Worm (Caenorhabditis elegans) whole organism, L1 larva: ENCODE data around the gene M7.8.

Experiments used
- blmp-1 ChIP-seq: fragments of 150-350 bp; optimal IDR thresholded peaks from 2 replicates; lab custom pipeline; 2014; ENCODE audit warnings: missing biosample characterization, missing genetic modification characterization
- ceh-82 ChIP-seq, 3 experiments: fragments of 150-350 bp in 1 of 3; sonication (generic microtip) in 2 of 3; optimal IDR thresholded peaks; 2 replicates each; lab custom pipeline; 2014 to 2017; ENCODE audit warnings: missing biosample characterization in 3 of 3, missing genetic modification characterization in 3 of 3
- fkh-10 ChIP-seq: sonication (generic microtip); optimal IDR thresholded peaks from 2 replicates; lab custom pipeline; 2017; ENCODE audit warnings: missing biosample characterization, missing genetic modification reagents, missing genetic modification characterization
- fos-1 ChIP-seq: fragments of 150-350 bp; optimal IDR thresholded peaks from 2 replicates; lab custom pipeline; 2014; ENCODE audit warnings: missing biosample characterization, missing genetic modification characterization
- jun-1 ChIP-seq: fragments of 150-350 bp; optimal IDR thresholded peaks from 2 replicates; lab custom pipeline; 2014; ENCODE audit warnings: missing biosample characterization, missing genetic modification reagents, missing genetic modification characterization
- lin-39 ChIP-seq: fragments of 150-350 bp; optimal IDR thresholded peaks from 2 replicates; lab custom pipeline; 2014; ENCODE audit warnings: missing biosample characterization, missing genetic modification reagents, missing genetic modification characterization
- nhr-20 ChIP-seq: sonication (generic microtip); optimal IDR thresholded peaks from 2 replicates; lab custom pipeline; 2016; ENCODE audit warnings: mild to moderate bottlenecking, missing genetic modification characterization, missing compliant biosample characterization
- nhr-76 ChIP-seq: sonication (generic microtip); optimal IDR thresholded peaks from 2 replicates; lab custom pipeline; 2017; ENCODE audit warnings: missing biosample characterization, missing genetic modification characterization
- nhr-77 ChIP-seq: fragments of 150-350 bp; optimal IDR thresholded peaks from 2 replicates; lab custom pipeline; 2014; ENCODE audit warnings: missing biosample characterization, missing genetic modification characterization
- nhr-90 ChIP-seq: sonication (generic microtip); optimal IDR thresholded peaks from 2 replicates; lab custom pipeline; 2016; ENCODE audit warnings: mild to moderate bottlenecking, missing genetic modification characterization, missing compliant biosample characterization; ENCODE audit not compliant: poor library complexity
- sptf-1 ChIP-seq: fragments of 150-350 bp; optimal IDR thresholded peaks from 2 replicates; lab custom pipeline; 2014; ENCODE audit warnings: missing biosample characterization, missing genetic modification characterization
- tlp-1 ChIP-seq: fragments of 150-350 bp; optimal IDR thresholded peaks from 2 replicates; lab custom pipeline; 2014; ENCODE audit warnings: missing biosample characterization, missing genetic modification characterization

- TF ChIP-seq fos-1 (tag; lab: Kevin White, UChicago) (no peak), nhr-76 (no peak), ceh-82 (tag; optimal IDR thresholded peaks at IDR 0.05; lab: Kevin White, UChicago) (no peak), nhr-90 (tag; lab: Kevin White, UChicago) (no peak), sptf-1 (tag; lab: Kevin White, UChicago) (no peak), lin-39 (no peak), fkh-10 (no peak), nhr-20 (tag; lab: Kevin White, UChicago) (no peak), blmp-1 (tag; lab: Kevin White, UChicago) (no peak), jun-1 (no peak), nhr-77 (tag; lab: Kevin White, UChicago) (no peak), tlp-1 (tag; lab: Kevin White, UChicago) (no peak)
Measured at ce11 chrIV:11131268-11131667, 36.4 kb upstream of the M7.8 start, which contains the start of gene ard-1.
